Fruit fly (Drosophila melanogaster): Measurements from ENCODE around the gene CG7384.
A peak's percentile ranks its signal among the peaks of the same experiment; 100 is the strongest.

DNA sequence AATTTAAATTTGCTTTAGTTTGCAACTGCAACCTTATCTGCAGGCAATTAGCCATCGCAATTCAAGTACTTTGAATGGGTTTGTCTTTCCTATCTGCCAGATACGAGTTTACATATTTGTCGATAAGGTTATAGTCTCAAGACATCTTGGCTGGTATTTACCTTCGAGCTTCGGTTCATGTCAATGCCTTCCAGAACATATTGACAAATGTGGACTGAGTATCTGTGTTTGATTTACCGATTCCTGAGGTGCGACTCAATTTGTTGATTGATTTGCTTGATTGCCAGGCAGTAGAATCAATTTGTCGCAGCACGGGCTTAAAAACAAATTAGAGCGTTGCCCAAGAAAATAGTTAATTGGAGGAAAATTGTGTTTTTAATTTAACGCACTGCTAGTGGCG, 42.6 kb upstream of the CG7384 start:
- no peak for TF ChIP-seq dmrt93B (GFP tag; optimal IDR thresholded peaks at IDR 0.05)
- TF ChIP-seq br (GFP tag; optimal IDR thresholded peaks at IDR 0.05): peak; percentile 22
- TF ChIP-seq Hr78 (GFP tag; optimal IDR thresholded peaks at IDR 0.05): no peak
- TF ChIP-seq lola (GFP tag; optimal IDR thresholded peaks at IDR 0.05): no peak
- no peak for TF ChIP-seq ey (GFP tag; optimal IDR thresholded peaks at IDR 0.05)
- no peak for TF ChIP-seq Dif (GFP tag; optimal IDR thresholded peaks at IDR 0.05; ENCODE audit: partially characterized antibody)
- no peak for TF ChIP-seq pan (optimal IDR thresholded peaks at IDR 0.05)
- no peak for TF ChIP-seq sv (GFP tag; optimal IDR thresholded peaks at IDR 0.05)

Data from whole organism, wandering third instar larva.